Fruit fly (Drosophila melanogaster) whole organism, embryonic: ENCODE results near the gene ABCB7.
A peak's percentile ranks its signal among the peaks of the same experiment; 100 is the strongest.

Experiments used
- CG10274 ChIP-seq: fragments of 200-800 bp; sonication (Bioruptor generic); optimal IDR thresholded peaks from 3 replicates; lab custom pipeline; 2017; ENCODE audit warnings: missing biosample characterization, mild to moderate bottlenecking, missing genetic modification characterization
- CG12769 ChIP-seq: fragments of 200-800 bp; sonication (Bioruptor generic); optimal IDR thresholded peaks from 2 replicates; lab custom pipeline; 2019; ENCODE audit warnings: missing biosample characterization, mild to moderate bottlenecking, missing genetic modification characterization, moderate library complexity
- CG1602 ChIP-seq: fragments of 200-800 bp; sonication (Bioruptor generic); optimal IDR thresholded peaks from 3 replicates; lab custom pipeline; 2016; ENCODE audit warnings: missing biosample characterization, missing genetic modification characterization
- CG1603 ChIP-seq: fragments of 200-800 bp; sonication (Bioruptor generic); optimal IDR thresholded peaks from 2 replicates; lab custom pipeline; 2019; ENCODE audit warnings: missing biosample characterization, mild to moderate bottlenecking, missing genetic modification characterization, moderate library complexity
- CG17385 ChIP-seq: fragments of 200-800 bp; sonication (Bioruptor generic); optimal IDR thresholded peaks from 3 replicates; lab custom pipeline; 2018; ENCODE audit warnings: missing biosample characterization, mild to moderate bottlenecking, missing genetic modification characterization
- CG18599 ChIP-seq: fragments of 200-800 bp; sonication (Bioruptor generic); optimal IDR thresholded peaks from 3 replicates; lab custom pipeline; 2017; ENCODE audit warnings: missing biosample characterization, missing genetic modification characterization, mild to moderate bottlenecking, moderate library complexity, missing genetic modification reagents
- CG18764 ChIP-seq: fragments of 200-800 bp; sonication (Bioruptor generic); optimal IDR thresholded peaks from 3 replicates; lab custom pipeline; 2016; ENCODE audit warnings: missing biosample characterization, missing genetic modification characterization
- CG2875 ChIP-seq: fragments of 200-800 bp; sonication (Bioruptor generic); optimal IDR thresholded peaks from 2 replicates; lab custom pipeline; 2017; ENCODE audit warnings: missing biosample characterization, mild to moderate bottlenecking, missing genetic modification characterization, missing genetic modification reagents
- CG30020 ChIP-seq: fragments of 200-800 bp; optimal IDR thresholded peaks from 2 replicates; lab custom pipeline; 2019; ENCODE audit warnings: missing biosample characterization, mild to moderate bottlenecking, missing genetic modification characterization, moderate library complexity
- CG5953 ChIP-seq: fragments of 200-800 bp; sonication (Bioruptor generic); IDR thresholded peaks from 2 replicates; pipeline ENCODE4 v1.3.6; 2022; ENCODE audit warnings: missing biosample characterization, missing genetic modification characterization
- CG6175 ChIP-seq: fragments of 200-800 bp; sonication (Bioruptor generic); IDR thresholded peaks from 3 replicates; pipeline ENCODE4 v1.3.6; 2022; ENCODE audit warnings: missing biosample characterization, missing genetic modification characterization
- CG9797 ChIP-seq: fragments of 200-800 bp; sonication (Bioruptor generic); optimal IDR thresholded peaks from 3 replicates; lab custom pipeline; 2018; ENCODE audit warnings: missing biosample characterization, mild to moderate bottlenecking, missing genetic modification characterization
- CTCF ChIP-seq: fragments of 200-800 bp; sonication (Bioruptor generic); optimal IDR thresholded peaks from 2 replicates; lab custom pipeline; 2017; ENCODE audit warnings: missing biosample characterization, mild to moderate bottlenecking, missing genetic modification characterization, moderate library complexity
- Dek ChIP-seq: fragments of 200-800 bp; sonication (Bioruptor generic); optimal IDR thresholded peaks from 3 replicates; lab custom pipeline; 2019; ENCODE audit warnings: missing biosample characterization, mild to moderate bottlenecking, missing genetic modification characterization, moderate library complexity
- Dip2 ChIP-seq: fragments of 200-800 bp; sonication (Bioruptor generic); IDR thresholded peaks from 2 replicates; pipeline ENCODE4 v1.3.6; 2022; ENCODE audit warnings: missing biosample characterization, missing genetic modification characterization
- Dp ChIP-seq: fragments of 200-800 bp; sonication (Bioruptor generic); optimal IDR thresholded peaks from 2 replicates; lab custom pipeline; 2018; ENCODE audit warnings: missing biosample characterization, mild to moderate bottlenecking, missing genetic modification characterization, moderate library complexity
- ERR ChIP-seq: fragments of 200-800 bp; sonication (Bioruptor generic); optimal IDR thresholded peaks from 2 replicates; lab custom pipeline; 2016; ENCODE audit warnings: missing biosample characterization, missing genetic modification characterization
- Hand ChIP-seq: fragments of 200-800 bp; sonication (Bioruptor generic); optimal IDR thresholded peaks from 2 replicates; lab custom pipeline; 2017; ENCODE audit warnings: mild to moderate bottlenecking, missing biosample characterization, missing genetic modification reagents, missing genetic modification characterization
- Hr3 ChIP-seq: fragments of 200-800 bp; sonication (Bioruptor generic); optimal IDR thresholded peaks from 3 replicates; lab custom pipeline; 2016; ENCODE audit warnings: missing biosample characterization, missing genetic modification characterization
- MTF-1 ChIP-seq: fragments of 200-800 bp; sonication (Bioruptor generic); optimal IDR thresholded peaks from 2 replicates; lab custom pipeline; 2018; ENCODE audit warnings: missing biosample characterization, mild to moderate bottlenecking, missing genetic modification characterization, borderline replicate concordance
- Oaz ChIP-seq: fragments of 200-800 bp; sonication (Bioruptor generic); IDR thresholded peaks from 2 replicates; pipeline ENCODE4 v1.3.6; 2022; ENCODE audit warnings: missing biosample characterization, missing genetic modification characterization
- Ravus ChIP-seq: fragments of 200-800 bp; sonication (Bioruptor generic); IDR thresholded peaks from 2 replicates; pipeline ENCODE4 v1.3.6; 2022; ENCODE audit warnings: missing biosample characterization, missing genetic modification characterization
- YL-1 ChIP-seq: fragments of 200-800 bp; sonication (Bioruptor generic); optimal IDR thresholded peaks from 3 replicates; lab custom pipeline; 2017; ENCODE audit warnings: missing biosample characterization, mild to moderate bottlenecking, missing genetic modification characterization
- abd-A ChIP-seq: fragments of 200-800 bp; sonication (Bioruptor generic); optimal IDR thresholded peaks from 3 replicates; lab custom pipeline; 2019; ENCODE audit warnings: missing biosample characterization, mild to moderate bottlenecking, missing genetic modification characterization, moderate library complexity
- ara ChIP-seq: fragments of 200-800 bp; sonication (Bioruptor generic); IDR thresholded peaks from 2 replicates; pipeline ENCODE4 v1.3.6; 2022; ENCODE audit warnings: missing biosample characterization, missing genetic modification characterization
- ash1 ChIP-seq: fragments of 200-800 bp; sonication (Bioruptor generic); optimal IDR thresholded peaks from 2 replicates; lab custom pipeline; 2018; ENCODE audit warnings: missing biosample characterization, mild to moderate bottlenecking, missing genetic modification characterization
- btn ChIP-seq: fragments of 200-800 bp; sonication (Bioruptor generic); optimal IDR thresholded peaks from 2 replicates; lab custom pipeline; 2016; ENCODE audit warnings: missing biosample characterization, missing genetic modification characterization
- cato ChIP-seq: fragments of 200-800 bp; sonication (Bioruptor generic); optimal IDR thresholded peaks from 2 replicates; lab custom pipeline; 2016; ENCODE audit warnings: missing biosample characterization, missing genetic modification characterization, borderline replicate concordance
- chinmo ChIP-seq: fragments of 200-800 bp; sonication (Bioruptor generic); IDR thresholded peaks from 4 replicates; pipeline ENCODE4 v1.3.6; 2022; ENCODE audit warnings: missing biosample characterization, missing genetic modification characterization; ENCODE audit not compliant: partially characterized antibody
- crp ChIP-seq, 2 experiments: fragments of 200-800 bp; sonication (Bioruptor generic); optimal IDR thresholded peaks; 2 replicates in 1 of 2; 3 replicates in 1 of 2; lab custom pipeline; 2017; ENCODE audit warnings: missing biosample characterization in 2 of 2, missing genetic modification characterization in 2 of 2, mild to moderate bottlenecking in 1 of 2, moderate library complexity in 1 of 2
- fru ChIP-seq: fragments of >200 bp; optimal IDR thresholded peaks from 2 replicates; lab custom pipeline; 2017
- gro ChIP-seq: fragments of 200-800 bp; sonication (Bioruptor generic); optimal IDR thresholded peaks from 2 replicates; lab custom pipeline; 2016; ENCODE audit warnings: missing biosample characterization, missing genetic modification characterization
- hbn ChIP-seq: fragments of 200-800 bp; sonication (Bioruptor generic); IDR thresholded peaks from 2 replicates; pipeline ENCODE4 v1.3.6; 2022; ENCODE audit warnings: missing biosample characterization, missing genetic modification characterization; ENCODE audit not compliant: partially characterized antibody
- her ChIP-seq: fragments of 200-800 bp; sonication (Bioruptor generic); optimal IDR thresholded peaks from 2 replicates; lab custom pipeline; 2016; ENCODE audit warnings: missing biosample characterization, missing genetic modification characterization
- ind ChIP-seq: fragments of 200-800 bp; sonication (Bioruptor generic); optimal IDR thresholded peaks from 3 replicates; lab custom pipeline; 2016; ENCODE audit warnings: missing biosample characterization, missing genetic modification characterization
- nau ChIP-seq: fragments of 200-800 bp; sonication (Bioruptor generic); optimal IDR thresholded peaks from 3 replicates; lab custom pipeline; 2017; ENCODE audit warnings: missing biosample characterization, mild to moderate bottlenecking, missing genetic modification characterization, missing genetic modification reagents
- odd ChIP-seq: fragments of 200-800 bp; sonication (Bioruptor generic); optimal IDR thresholded peaks from 2 replicates; lab custom pipeline; 2017; ENCODE audit warnings: missing biosample characterization, mild to moderate bottlenecking, missing genetic modification characterization
- pfk ChIP-seq: fragments of 200-800 bp; sonication (Bioruptor generic); optimal IDR thresholded peaks from 2 replicates; lab custom pipeline; 2018; ENCODE audit warnings: missing biosample characterization, mild to moderate bottlenecking, missing genetic modification characterization, moderate library complexity
- pho ChIP-seq: fragments of 200-800 bp; sonication (Bioruptor generic); optimal IDR thresholded peaks from 2 replicates; lab custom pipeline; 2016; ENCODE audit warnings: missing biosample characterization, missing genetic modification characterization
- prd ChIP-seq, 3 experiments: fragments of >200 bp in 2 of 3; fragments of 200-800 bp in 1 of 3; sonication (Bioruptor generic) in 1 of 3; optimal IDR thresholded peaks in 2 of 3; IDR thresholded peaks in 1 of 3; 2 replicates in 2 of 3; 3 replicates in 1 of 3; pipeline versions ENCODE4 v1.3.6 to Lab custom; 2017 to 2022; ENCODE audit warnings: missing biosample characterization in 1 of 3, missing genetic modification characterization in 1 of 3
- pzg ChIP-seq: fragments of 200-800 bp; sonication (Bioruptor generic); optimal IDR thresholded peaks from 3 replicates; lab custom pipeline; 2018; ENCODE audit warnings: missing biosample characterization, mild to moderate bottlenecking, missing genetic modification characterization, moderate library complexity
- ro ChIP-seq: fragments of 200-800 bp; sonication (Bioruptor generic); IDR thresholded peaks from 2 replicates; pipeline ENCODE4 v1.3.6; 2022; ENCODE audit warnings: missing biosample characterization, missing genetic modification characterization
- schlank ChIP-seq: fragments of 200-800 bp; sonication (Bioruptor generic); optimal IDR thresholded peaks from 2 replicates; lab custom pipeline; 2018; ENCODE audit warnings: missing biosample characterization, mild to moderate bottlenecking, missing genetic modification characterization
- sim ChIP-seq: fragments of 200-800 bp; sonication (Bioruptor generic); IDR thresholded peaks from 2 replicates; pipeline ENCODE4 v1.3.6; 2022; ENCODE audit warnings: missing biosample characterization, missing genetic modification characterization
- tap ChIP-seq: fragments of 200-800 bp; optimal IDR thresholded peaks from 3 replicates; lab custom pipeline; 2019; ENCODE audit warnings: missing biosample characterization, mild to moderate bottlenecking, missing genetic modification characterization, moderate library complexity
- twi ChIP-seq: fragments of 200-800 bp; optimal IDR thresholded peaks from 2 replicates; lab custom pipeline; 2019; ENCODE audit warnings: missing biosample characterization, mild to moderate bottlenecking, missing genetic modification characterization, moderate library complexity
- unpg ChIP-seq: fragments of 200-800 bp; sonication (Bioruptor generic); optimal IDR thresholded peaks from 3 replicates; lab custom pipeline; 2018; ENCODE audit warnings: missing biosample characterization, mild to moderate bottlenecking, missing genetic modification characterization, moderate library complexity
- vvl ChIP-seq: fragments of 200-800 bp; sonication (Bioruptor generic); IDR thresholded peaks from 2 replicates; pipeline ENCODE4 v1.3.6; 2022; ENCODE audit warnings: missing biosample characterization, missing genetic modification characterization
- z ChIP-seq: fragments of 200-800 bp; sonication (Bioruptor generic); IDR thresholded peaks from 3 replicates; pipeline ENCODE4 v1.3.6; 2022; ENCODE audit warnings: missing biosample characterization, missing genetic modification characterization

The ABCB7 gene

DNA sequence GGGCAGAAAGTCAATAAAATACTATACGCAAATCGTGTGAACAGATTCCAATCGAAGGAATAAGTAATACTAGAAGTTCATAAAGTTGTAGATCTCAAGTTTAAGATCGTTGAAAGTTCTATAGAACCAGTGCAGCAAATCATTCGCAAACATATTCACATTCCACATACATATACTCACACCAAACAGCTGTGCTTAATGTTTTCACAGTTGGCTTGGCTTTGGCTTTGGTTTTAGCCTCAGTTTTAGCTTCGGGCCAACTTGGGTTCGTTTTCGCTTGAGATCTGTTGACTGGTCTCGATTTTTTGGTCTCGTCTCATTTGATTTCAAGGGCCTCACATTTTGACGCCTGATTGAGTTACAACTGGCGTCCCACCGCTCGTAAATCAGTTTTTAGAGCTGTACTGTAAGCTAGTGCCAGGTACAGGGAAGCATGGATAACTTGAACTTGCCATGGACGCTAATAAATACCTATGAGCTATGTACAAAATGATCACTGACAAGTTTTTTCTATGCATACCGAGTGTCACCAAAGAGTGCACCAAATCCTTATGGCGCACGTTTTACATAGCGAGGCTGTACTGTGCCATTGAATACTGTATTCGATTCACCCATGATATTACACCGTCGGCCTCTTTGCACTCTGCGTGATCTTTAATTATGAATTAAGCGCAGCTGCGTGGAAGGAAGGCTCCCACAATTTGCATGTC lies 30.9 kb upstream of the ABCB7 start (continued):
- TF ChIP-seq odd (GFP tag; lab: Kevin White, UChicago) (peak; percentile 46), CG1602 (GFP tag; lab: Kevin White, UChicago) (peak; percentile 61), Dp (GFP tag; lab: Kevin White, UChicago) (no peak), CG10274 (peak; percentile 74), Dip2 (peak; percentile 38; the same call in 1 of the 2 replicates), pzg (GFP tag; lab: Kevin White, UChicago) (peak; percentile 2), pho (GFP tag; lab: Kevin White, UChicago) (peak; percentile 75), ara (peak; percentile 76), ash1 (GFP tag; lab: Kevin White, UChicago) (peak; percentile 31), CG17385 (GFP tag; lab: Kevin White, UChicago) (peak; percentile 75), CG5953 (GFP tag; lab: Robert Waterston, UW) (peak; percentile 62; the same call in 1 of the 2 replicates), ro (GFP tag; lab: Robert Waterston, UW) (peak; percentile 55; the same call in 1 of the 2 replicates), crp (GFP tag; optimal IDR thresholded peaks at IDR 0.05; lab: Kevin White, UChicago) (peak in 1 of 2 experiments; percentile 8), CG18599 (GFP tag; lab: Kevin White, UChicago) (peak; percentile 84), abd-A (no peak), unpg (GFP tag; lab: Kevin White, UChicago) (peak; percentile 84), tap (peak; percentile 78), Hr3 (GFP tag; lab: Kevin White, UChicago) (peak; percentile 61), sim (GFP tag; lab: Robert Waterston, UW) (peak; percentile 79; the same call in 1 of the 2 replicates), CG2875 (GFP tag; lab: Kevin White, UChicago) (peak; percentile 22), vvl (GFP tag; lab: Robert Waterston, UW) (peak; percentile 79), CG30020 (tag; lab: Kevin White, UChicago) (no peak), ind (GFP tag; lab: Kevin White, UChicago) (peak; percentile 92), CG1603 (tag; lab: Kevin White, UChicago) (peak; percentile 86), gro (GFP tag; lab: Kevin White, UChicago) (peak; percentile 91), CG6175 (GFP tag; lab: Robert Waterston, UW) (0 out of 3 replicates have a peak, but pooled peaks have one; percentile 49), cato (GFP tag; lab: Kevin White, UChicago) (peak; percentile 12), schlank (tag; lab: Kevin White, UChicago) (peak; percentile 74), chinmo (GFP tag; lab: Robert Waterston, UW) (peak; percentile 53; the same call in 1 of the 4 replicates), btn (GFP tag; lab: Kevin White, UChicago) (peak; percentile 53), z (GFP tag; lab: Robert Waterston, UW) (peak; percentile 72; the same call in 2 of the 3 replicates), Hand (GFP tag; lab: Kevin White, UChicago) (peak; percentile 32), Dek (tag; lab: Kevin White, UChicago) (peak; percentile 49), Ravus (GFP tag; lab: Robert Waterston, UW) (peak; percentile 78), CG9797 (GFP tag; lab: Kevin White, UChicago) (no peak), her (peak; percentile 83), CG12769 (tag; lab: Kevin White, UChicago) (peak; percentile 94), ERR (GFP tag; lab: Kevin White, UChicago) (peak; percentile 65), hbn (GFP tag; lab: Robert Waterston, UW) (no peak), prd (optimal IDR thresholded peaks at IDR 0.05; lab: Kevin White, UChicago) (no peak), prd (GFP tag; IDR thresholded peaks at IDR 0.05; lab: Robert Waterston, UW) (peak; percentile 91), fru (lab: Kevin White, UChicago) (no peak), CTCF (peak; percentile 21), MTF-1 (GFP tag; lab: Kevin White, UChicago) (peak; percentile 67), YL-1 (no peak), Oaz (GFP tag; lab: Robert Waterston, UW) (peak; percentile 78), CG18764 (GFP tag; lab: Kevin White, UChicago) (peak; percentile 77), twi (tag; lab: Kevin White, UChicago) (peak; percentile 58), nau (peak; percentile 58), pfk (no peak)
